Fruit fly (Drosophila melanogaster) whole organism, embryonic: Measurements from ENCODE around the gene Fit2.

Experiments
- CG12155 ChIP-seq: fragments of 200-800 bp; sonication (Bioruptor generic); optimal IDR thresholded peaks from 3 replicates; lab custom pipeline; 2016; ENCODE audit warnings: missing biosample characterization, missing genetic modification characterization
- kay ChIP-seq: fragments of 200-800 bp; sonication (Bioruptor generic); optimal IDR thresholded peaks from 2 replicates; lab custom pipeline; 2016; ENCODE audit warnings: missing biosample characterization, missing genetic modification characterization
- sens ChIP-seq: fragments of 200-800 bp; sonication (Bioruptor generic); peaks from one replicate; lab custom pipeline; 2016; ENCODE audit warnings: missing biosample characterization, missing genetic modification characterization

- no peak for TF ChIP-seq kay (GFP tag; lab: Kevin White, UChicago)
- no peak for TF ChIP-seq sens (GFP tag; lab: Kevin White, UChicago)
- TF ChIP-seq CG12155 (GFP tag; lab: Kevin White, UChicago), result peak; percentile 9
These were observed 17.1 kb upstream of the Fit2 start for dm6 chr3L:17007041-17007471.
